5 fruit fly cellular contexts compared by ENCODE assay signal in the genomic region with DNA sequence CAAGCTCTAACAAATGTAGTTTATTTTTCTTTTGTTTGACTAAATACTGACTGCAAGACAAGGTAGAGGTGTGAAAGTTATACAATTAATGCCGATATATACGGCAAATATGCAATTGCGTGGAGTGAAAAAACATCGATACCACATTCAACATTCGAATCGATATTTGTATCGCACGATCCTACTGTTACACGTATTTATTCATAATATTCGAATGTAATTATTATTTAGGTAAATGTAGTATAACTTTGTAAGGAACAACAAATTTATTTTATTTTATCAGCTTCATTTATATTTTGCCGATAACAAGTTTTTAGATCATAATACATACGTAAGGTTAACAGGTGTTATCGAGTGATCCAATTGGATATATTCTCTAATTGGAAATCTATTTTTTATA.
TF ChIP-seq lines count a peak whose summit lies in the region.

A gene (minus strand): TSS at position 98 of the 400 bp plus-strand sequence.

- no peak for TF ChIP-seq CTCF in whole organism, embryonic (GFP tag; optimal IDR thresholded peaks at IDR 0.05; lab: Kevin White, UChicago)

TF ChIP-seq in whole organism, adult, 20 proteins besides CTCF, POLR2A, EP300 and RAD21 (continues in another document):
- TF ChIP-seq tj (GFP tag; optimal IDR thresholded peaks at IDR 0.05; lab: Kevin White, UChicago) (no peak), Clk (GFP tag; optimal IDR thresholded peaks at IDR 0.05; lab: Kevin White, UChicago) (no peak), bab1 (GFP tag; optimal IDR thresholded peaks at IDR 0.05; lab: Kevin White, UChicago) (peak; percentile 52), CG12768 (GFP tag; optimal IDR thresholded peaks at IDR 0.05; lab: Kevin White, UChicago) (no peak), CG33017 (tag; optimal IDR thresholded peaks at IDR 0.05; lab: Kevin White, UChicago) (no peak), Hr96 (GFP tag; optimal IDR thresholded peaks at IDR 0.05; lab: Kevin White, UChicago) (no peak), Crg-1 (GFP tag; optimal IDR thresholded peaks at IDR 0.05; lab: Kevin White, UChicago) (no peak), kay (GFP tag; lab: Kevin White, UChicago; ENCODE audit: borderline replicate concordance) (no peak), toe (GFP tag; optimal IDR thresholded peaks at IDR 0.05; lab: Kevin White, UChicago) (peak; percentile 2), CG1620 (GFP tag; optimal IDR thresholded peaks at IDR 0.05; lab: Kevin White, UChicago) (peak; percentile 59), CG7101 (tag; optimal IDR thresholded peaks at IDR 0.05; lab: Kevin White, UChicago) (peak; percentile 26), pad (GFP tag; optimal IDR thresholded peaks at IDR 0.05; lab: Kevin White, UChicago) (no peak), CG7045 (GFP tag; optimal IDR thresholded peaks at IDR 0.05; lab: Kevin White, UChicago) (no peak), CG5204 (GFP tag; optimal IDR thresholded peaks at IDR 0.05; lab: Kevin White, UChicago) (no peak), Mnt (GFP tag; optimal IDR thresholded peaks at IDR 0.05; lab: Kevin White, UChicago) (peak; percentile 24), cic (GFP tag; optimal IDR thresholded peaks at IDR 0.05; lab: Kevin White, UChicago) (no peak), CG11617 (GFP tag; optimal IDR thresholded peaks at IDR 0.05; lab: Kevin White, UChicago) (no peak), ovo (GFP tag; optimal IDR thresholded peaks at IDR 0.05; lab: Kevin White, UChicago) (no peak)

TF ChIP-seq in whole organism, embryonic, 481 proteins besides CTCF, POLR2A, EP300 and RAD21 (continues in another document):
- TF ChIP-seq stwl (tag; optimal IDR thresholded peaks at IDR 0.05; lab: Kevin White, UChicago) (peak; percentile 60), CG8388 (GFP tag; optimal IDR thresholded peaks at IDR 0.05; lab: Kevin White, UChicago) (no peak), Ets97D (GFP tag; optimal IDR thresholded peaks at IDR 0.05; lab: Kevin White, UChicago) (peak; percentile 30), CG34422 (GFP tag; IDR thresholded peaks at IDR 0.05; lab: Robert Waterston, UW) (no peak), D19A (tag; optimal IDR thresholded peaks at IDR 0.05; lab: Kevin White, UChicago) (peak; percentile 19), nmo (GFP tag; optimal IDR thresholded peaks at IDR 0.05; lab: Kevin White, UChicago) (peak; percentile 34), sens (GFP tag; lab: Kevin White, UChicago) (peak; percentile 57), CrebB (tag; optimal IDR thresholded peaks at IDR 0.05; lab: Kevin White, UChicago) (no peak), chinmo (GFP tag; IDR thresholded peaks at IDR 0.05; lab: Robert Waterston, UW; ENCODE audit: partially characterized antibody) (peak; percentile 98), E2f2 (GFP tag; IDR thresholded peaks at IDR 0.05; lab: Robert Waterston, UW) (peak; percentile 50; the same call in 1 of the 2 replicates), CG14050 (GFP tag; IDR thresholded peaks at IDR 0.05; lab: Robert Waterston, UW) (no peak), Med (GFP tag; lab: Kevin White, UChicago) (peak; percentile 76), tna (GFP tag; IDR thresholded peaks at IDR 0.05; lab: Robert Waterston, UW; ENCODE audit: partially characterized antibody) (peak; percentile 96), B-H2 (GFP tag; optimal IDR thresholded peaks at IDR 0.05; lab: Kevin White, UChicago) (no peak), zen (tag; optimal IDR thresholded peaks at IDR 0.05; lab: Kevin White, UChicago) (no peak), maf-S (GFP tag; optimal IDR thresholded peaks at IDR 0.05; lab: Kevin White, UChicago) (no peak), Dp (GFP tag; optimal IDR thresholded peaks at IDR 0.05; lab: Kevin White, UChicago) (peak; percentile 43), CG8765 (GFP tag; IDR thresholded peaks at IDR 0.05; lab: Robert Waterston, UW) (no peak)

TF ChIP-seq in whole organism, prepupa, 60 proteins besides CTCF, POLR2A, EP300 and RAD21:
- TF ChIP-seq CG1621 (tag; optimal IDR thresholded peaks at IDR 0.05; lab: Kevin White, UChicago), result peak; percentile 92
- no peak for TF ChIP-seq CG6163 (GFP tag; IDR thresholded peaks at IDR 0.05; lab: Robert Waterston, UW)
- peak; percentile 68 for TF ChIP-seq Eip78C (GFP tag; lab: Kevin White, UChicago)
- TF ChIP-seq Hr39 (GFP tag; optimal IDR thresholded peaks at IDR 0.05; lab: Kevin White, UChicago), result peak; percentile 1
- peak; percentile 10 for TF ChIP-seq Ets21C (GFP tag; optimal IDR thresholded peaks at IDR 0.05; lab: Kevin White, UChicago)
- TF ChIP-seq CG8632 (GFP tag; optimal IDR thresholded peaks at IDR 0.05; lab: Kevin White, UChicago), result no peak
- TF ChIP-seq salr (GFP tag; optimal IDR thresholded peaks at IDR 0.05; lab: Kevin White, UChicago), result no peak
- peak; percentile 13 for TF ChIP-seq Met (GFP tag; optimal IDR thresholded peaks at IDR 0.05; lab: Kevin White, UChicago)
- peak; percentile 60 for TF ChIP-seq Sox14 (GFP tag; optimal IDR thresholded peaks at IDR 0.05; lab: Kevin White, UChicago)
- TF ChIP-seq Smox (GFP tag; optimal IDR thresholded peaks at IDR 0.05; lab: Kevin White, UChicago), result peak; percentile 29
- peak; percentile 14 for TF ChIP-seq fkh (GFP tag; optimal IDR thresholded peaks at IDR 0.05; lab: Kevin White, UChicago)
- TF ChIP-seq esn (GFP tag; optimal IDR thresholded peaks at IDR 0.05; lab: Kevin White, UChicago), result peak; percentile 22
- TF ChIP-seq lz (GFP tag; optimal IDR thresholded peaks at IDR 0.05; lab: Kevin White, UChicago), result peak; percentile 16
- TF ChIP-seq CG10631 (GFP tag; optimal IDR thresholded peaks at IDR 0.05; lab: Kevin White, UChicago), result peak; percentile 28
- TF ChIP-seq Sox102F (GFP tag; optimal IDR thresholded peaks at IDR 0.05; lab: Kevin White, UChicago), result peak; percentile 6

TF ChIP-seq in whole organism, pupa, 21 proteins besides CTCF, POLR2A, EP300 and RAD21:
- peak; percentile 30; the same call in 1 of the 2 replicates for TF ChIP-seq Ets98B (GFP tag; IDR thresholded peaks at IDR 0.05; lab: Robert Waterston, UW)
- TF ChIP-seq D1 (tag; optimal IDR thresholded peaks at IDR 0.05; lab: Kevin White, UChicago), result peak; percentile 54
- no peak for TF ChIP-seq CG9948 (tag; optimal IDR thresholded peaks at IDR 0.05; lab: Kevin White, UChicago)
TF ChIP-seq in whole organism, pupa: peak in this region for 2.

TF ChIP-seq in whole organism, wandering third instar larva, 38 proteins besides CTCF, POLR2A, EP300 and RAD21:
- TF ChIP-seq dmrt93B (GFP tag; optimal IDR thresholded peaks at IDR 0.05; lab: Kevin White, UChicago) (no peak), OdsH (GFP tag; optimal IDR thresholded peaks at IDR 0.05; lab: Kevin White, UChicago) (no peak), CrebA (GFP tag; optimal IDR thresholded peaks at IDR 0.05; lab: Kevin White, UChicago; ENCODE audit: borderline replicate concordance) (no peak), Sp1 (GFP tag; optimal IDR thresholded peaks at IDR 0.05; lab: Kevin White, UChicago) (no peak), woc (GFP tag; optimal IDR thresholded peaks at IDR 0.05; lab: Kevin White, UChicago) (peak; percentile 49), dsf (GFP tag; optimal IDR thresholded peaks at IDR 0.05; lab: Kevin White, UChicago; ENCODE audit: borderline replicate concordance) (no peak), Jra (GFP tag; optimal IDR thresholded peaks at IDR 0.05; lab: Kevin White, UChicago) (no peak), brk (GFP tag; optimal IDR thresholded peaks at IDR 0.05; lab: Kevin White, UChicago) (peak; percentile 50), Rel (GFP tag; optimal IDR thresholded peaks at IDR 0.05; lab: Kevin White, UChicago) (no peak), Rel (tag; optimal IDR thresholded peaks at IDR 0.05; lab: Kevin White, UChicago) (no peak), jim (GFP tag; optimal IDR thresholded peaks at IDR 0.05; lab: Kevin White, UChicago) (peak; percentile 20), rgr (GFP tag; optimal IDR thresholded peaks at IDR 0.05; lab: Kevin White, UChicago) (peak; percentile 36), CG9705 (GFP tag; optimal IDR thresholded peaks at IDR 0.05; lab: Kevin White, UChicago) (no peak), CG32264 (GFP tag; optimal IDR thresholded peaks at IDR 0.05; lab: Kevin White, UChicago) (no peak), usp (GFP tag; optimal IDR thresholded peaks at IDR 0.05; lab: Kevin White, UChicago) (no peak), Hr83 (GFP tag; optimal IDR thresholded peaks at IDR 0.05; lab: Kevin White, UChicago; ENCODE audit: poor library complexity, severe bottlenecking) (peak; percentile 21), pan (optimal IDR thresholded peaks at IDR 0.05; lab: Kevin White, UChicago) (no peak), Mio (GFP tag; optimal IDR thresholded peaks at IDR 0.05; lab: Kevin White, UChicago) (no peak), sv (GFP tag; optimal IDR thresholded peaks at IDR 0.05; lab: Kevin White, UChicago) (no peak), psq (GFP tag; optimal IDR thresholded peaks at IDR 0.05; lab: Kevin White, UChicago) (no peak), N (GFP tag; optimal IDR thresholded peaks at IDR 0.05; lab: Kevin White, UChicago) (no peak), sage (GFP tag; optimal IDR thresholded peaks at IDR 0.05; lab: Kevin White, UChicago) (no peak), foxo (GFP tag; optimal IDR thresholded peaks at IDR 0.05; lab: Kevin White, UChicago) (peak in 1 of 2 experiments; percentile 16), Myc (optimal IDR thresholded peaks at IDR 0.05; lab: Kevin White, UChicago) (no peak), Hnf4 (GFP tag; optimal IDR thresholded peaks at IDR 0.05; lab: Kevin White, UChicago) (peak; percentile 55), h (GFP tag; optimal IDR thresholded peaks at IDR 0.05; lab: Kevin White, UChicago) (peak; percentile 9), tai (GFP tag; optimal IDR thresholded peaks at IDR 0.05; lab: Kevin White, UChicago) (peak; percentile 72), lola (GFP tag; optimal IDR thresholded peaks at IDR 0.05; lab: Kevin White, UChicago) (no peak), Abd-B (GFP tag; optimal IDR thresholded peaks at IDR 0.05; lab: Kevin White, UChicago) (no peak), Hr78 (GFP tag; optimal IDR thresholded peaks at IDR 0.05; lab: Kevin White, UChicago) (no peak), br (GFP tag; optimal IDR thresholded peaks at IDR 0.05; lab: Kevin White, UChicago) (no peak), ey (GFP tag; optimal IDR thresholded peaks at IDR 0.05; lab: Kevin White, UChicago) (no peak), dl (GFP tag; optimal IDR thresholded peaks at IDR 0.05; lab: Kevin White, UChicago; ENCODE audit: insufficient read depth in 1 of 2, partially characterized antibody in 2 of 2) (no peak), Dif (GFP tag; optimal IDR thresholded peaks at IDR 0.05; lab: Kevin White, UChicago; ENCODE audit: partially characterized antibody) (no peak), fru (GFP tag; optimal IDR thresholded peaks at IDR 0.05; lab: Kevin White, UChicago) (no peak), HLH106 (tag; optimal IDR thresholded peaks at IDR 0.05; lab: Kevin White, UChicago) (no peak)
